Worm (Caenorhabditis elegans): Measurements from ENCODE around the gene R12B2.3.

R12B2.3 gene

DNA sequence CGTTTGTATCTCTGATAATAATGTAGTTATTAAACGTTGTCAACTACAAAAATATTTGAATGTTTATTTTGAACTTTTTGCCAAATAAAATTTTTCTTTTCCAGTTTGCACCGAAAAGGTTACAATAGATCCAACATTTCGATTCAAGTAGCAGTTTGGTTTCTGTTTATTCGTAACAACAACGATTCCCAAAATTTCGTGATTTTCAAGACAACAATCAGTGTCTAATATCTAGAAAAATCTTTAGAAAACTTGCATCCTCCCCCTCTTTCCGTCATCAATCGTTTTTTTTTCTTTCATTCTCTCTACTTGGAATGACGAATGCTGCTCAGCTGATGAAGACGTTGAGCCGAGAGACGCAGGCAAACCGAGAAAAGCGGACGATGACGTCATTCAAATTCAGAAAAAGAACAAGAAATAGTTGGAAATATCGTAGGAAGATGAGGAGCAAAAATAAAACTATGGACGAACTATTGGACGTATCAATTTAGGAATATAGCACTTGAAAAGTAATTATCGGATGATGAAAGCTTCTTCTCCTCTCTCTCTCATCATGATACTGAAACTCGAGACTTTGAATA is 46.8 kb upstream of the R12B2.3 start (continued):
- TF ChIP-seq nhr-28 (tag; optimal IDR thresholded peaks at IDR 0.05) (no peak), sox-4 (tag; optimal IDR thresholded peaks at IDR 0.05) (peak; percentile 72), grh-1 (GFP tag; IDR thresholded peaks at IDR 0.05) (no peak), pax-3 (tag; optimal IDR thresholded peaks at IDR 0.05) (peak; percentile 63), C34B4.2 (tag; optimal IDR thresholded peaks at IDR 0.05) (no peak), egl-27 (tag; optimal IDR thresholded peaks at IDR 0.05) (peak in 1 of 2 experiments; percentile 37), hlh-4 (tag; optimal IDR thresholded peaks at IDR 0.05) (no peak), efl-3 (GFP tag; optimal IDR thresholded peaks at IDR 0.05) (no peak), lir-3 (tag; optimal IDR thresholded peaks at IDR 0.05; ENCODE audit: poor library complexity) (peak; percentile 29), unc-130 (tag; optimal IDR thresholded peaks at IDR 0.05) (no peak), C04F5.9 (tag; optimal IDR thresholded peaks at IDR 0.05) (no peak), ztf-11 (tag; optimal IDR thresholded peaks at IDR 0.05) (peak in 1 of 2 experiments; percentile 19), fkh-10 (GFP tag; optimal IDR thresholded peaks at IDR 0.05) (peak; percentile 74), rnt-1 (tag; optimal IDR thresholded peaks at IDR 0.05) (no peak), aha-1 (tag; optimal IDR thresholded peaks at IDR 0.05) (no peak), mef-2 (tag; optimal IDR thresholded peaks at IDR 0.05) (peak; percentile 74), nhr-237 (tag; optimal IDR thresholded peaks at IDR 0.05) (no peak), unc-30 (tag; optimal IDR thresholded peaks at IDR 0.05) (no peak), ceh-82 (tag; optimal IDR thresholded peaks at IDR 0.05) (peak; percentile 24 to 43 (median 24)), lin-15B (tag; optimal IDR thresholded peaks at IDR 0.05) (no peak), elt-3 (tag; optimal IDR thresholded peaks at IDR 0.05) (no peak), mep-1 (tag; optimal IDR thresholded peaks at IDR 0.05) (peak; percentile 62), nhr-47 (tag; optimal IDR thresholded peaks at IDR 0.05) (peak; percentile 82), tlp-1 (tag; optimal IDR thresholded peaks at IDR 0.05) (no peak), fkh-4 (tag; optimal IDR thresholded peaks at IDR 0.05; ENCODE audit: borderline replicate concordance) (no peak), ceh-90 (tag; optimal IDR thresholded peaks at IDR 0.05) (no peak), efl-1 (optimal IDR thresholded peaks at IDR 0.05) (peak; percentile 23 to 33), efl-1 (GFP tag; optimal IDR thresholded peaks at IDR 0.05 in 1 of 2) (peak in 1 of 2 experiments; percentile 19), nhr-77 (tag; optimal IDR thresholded peaks at IDR 0.05) (no peak), unc-62 (GFP tag; optimal IDR thresholded peaks at IDR 0.05) (no peak), lsy-2 (tag; optimal IDR thresholded peaks at IDR 0.05) (peak; percentile 51 to 71), ama-1 (optimal IDR thresholded peaks at IDR 0.05) (no peak), blmp-1 (tag; optimal IDR thresholded peaks at IDR 0.05) (no peak), lin-13 (GFP tag; optimal IDR thresholded peaks at IDR 0.05) (peak; percentile 42), vab-15 (tag; optimal IDR thresholded peaks at IDR 0.05) (no peak), elt-2 (tag; optimal IDR thresholded peaks at IDR 0.05) (no peak), isw-1 (GFP tag; IDR thresholded peaks at IDR 0.05) (peak; percentile 19; the same call in 1 of the 2 replicates), unc-86 (tag; optimal IDR thresholded peaks at IDR 0.05) (peak; percentile 81), nhr-20 (tag; optimal IDR thresholded peaks at IDR 0.05) (peak; percentile 37), fos-1 (tag; optimal IDR thresholded peaks at IDR 0.05) (peak; percentile 57), mdl-1 (tag; optimal IDR thresholded peaks at IDR 0.05) (no peak), tbx-2 (tag; optimal IDR thresholded peaks at IDR 0.05) (peak; percentile 49), sptf-1 (tag; optimal IDR thresholded peaks at IDR 0.05) (no peak), fkh-8 (tag; optimal IDR thresholded peaks at IDR 0.05) (peak; percentile 97), swsn-7 (tag; optimal IDR thresholded peaks at IDR 0.05) (peak; percentile 77), lin-35 (GFP tag; optimal IDR thresholded peaks at IDR 0.05) (peak in 1 of 2 experiments; percentile 35), nhr-19 (GFP tag; conservative IDR thresholded peaks at IDR 0.05) (peak; percentile 25; the same call in 1 of the 2 replicates), lin-39 (tag; optimal IDR thresholded peaks at IDR 0.05) (no peak), F16B12.6 (tag; optimal IDR thresholded peaks at IDR 0.05) (no peak), ztf-4 (tag; optimal IDR thresholded peaks at IDR 0.05) (peak; percentile 65)
